Fruit fly (Drosophila melanogaster) whole organism, wandering third instar larva: Measurements from ENCODE around the gene nero.

Experiments
- CrebA ChIP-seq: fragments of 200-800 bp; sonication (Bioruptor generic); optimal IDR thresholded peaks from 2 replicates; lab custom pipeline; 2016; ENCODE audit warnings: missing biosample characterization, mild to moderate bottlenecking, missing genetic modification characterization, borderline replicate concordance
- Dfd ChIP-seq: fragments of >200 bp; optimal IDR thresholded peaks from 2 replicates; lab custom pipeline; 2017; ENCODE audit warnings: missing biosample characterization, missing genetic modification characterization
- Hr78 ChIP-seq: fragments of >200 bp; optimal IDR thresholded peaks from 2 replicates; lab custom pipeline; 2017; ENCODE audit warnings: missing biosample characterization, missing genetic modification characterization
- Hr83 ChIP-seq: fragments of 200-300 bp; sonication (Bioruptor generic); optimal IDR thresholded peaks from 2 replicates; lab custom pipeline; 2016; ENCODE audit warnings: missing biosample characterization, mild to moderate bottlenecking, missing genetic modification characterization, moderate library complexity; ENCODE audit not compliant: poor library complexity, severe bottlenecking
- Jra ChIP-seq: sonication (Bioruptor generic); optimal IDR thresholded peaks from 2 replicates; lab custom pipeline; 2016; ENCODE audit warnings: missing biosample characterization, missing genetic modification characterization
- Mio ChIP-seq: sonication (Bioruptor generic); optimal IDR thresholded peaks from 2 replicates; lab custom pipeline; 2016; ENCODE audit warnings: missing biosample characterization, missing genetic modification characterization
- Myc ChIP-seq: fragments of >200 bp; optimal IDR thresholded peaks from 2 replicates; lab custom pipeline; 2017
- N ChIP-seq: fragments of >200 bp; optimal IDR thresholded peaks from 2 replicates; lab custom pipeline; 2018; ENCODE audit warnings: missing biosample characterization, missing external identifiers, missing genetic modification characterization
- OdsH ChIP-seq: fragments of 200-800 bp; sonication (Bioruptor generic); optimal IDR thresholded peaks from 2 replicates; lab custom pipeline; 2016; ENCODE audit warnings: missing biosample characterization, mild to moderate bottlenecking, missing genetic modification characterization
- rgr ChIP-seq: fragments of 200-800 bp; sonication (Bioruptor generic); optimal IDR thresholded peaks from 3 replicates; lab custom pipeline; 2016; ENCODE audit warnings: missing biosample characterization, mild to moderate bottlenecking, missing genetic modification characterization
- sage ChIP-seq: fragments of 200-800 bp; sonication (Bioruptor generic); optimal IDR thresholded peaks from 2 replicates; lab custom pipeline; 2016; ENCODE audit warnings: missing biosample characterization, mild to moderate bottlenecking, missing genetic modification characterization
- sv ChIP-seq: fragments of 200-800 bp; sonication (Bioruptor generic); optimal IDR thresholded peaks from 3 replicates; lab custom pipeline; 2016; ENCODE audit warnings: missing biosample characterization, missing genetic modification characterization

DNA sequence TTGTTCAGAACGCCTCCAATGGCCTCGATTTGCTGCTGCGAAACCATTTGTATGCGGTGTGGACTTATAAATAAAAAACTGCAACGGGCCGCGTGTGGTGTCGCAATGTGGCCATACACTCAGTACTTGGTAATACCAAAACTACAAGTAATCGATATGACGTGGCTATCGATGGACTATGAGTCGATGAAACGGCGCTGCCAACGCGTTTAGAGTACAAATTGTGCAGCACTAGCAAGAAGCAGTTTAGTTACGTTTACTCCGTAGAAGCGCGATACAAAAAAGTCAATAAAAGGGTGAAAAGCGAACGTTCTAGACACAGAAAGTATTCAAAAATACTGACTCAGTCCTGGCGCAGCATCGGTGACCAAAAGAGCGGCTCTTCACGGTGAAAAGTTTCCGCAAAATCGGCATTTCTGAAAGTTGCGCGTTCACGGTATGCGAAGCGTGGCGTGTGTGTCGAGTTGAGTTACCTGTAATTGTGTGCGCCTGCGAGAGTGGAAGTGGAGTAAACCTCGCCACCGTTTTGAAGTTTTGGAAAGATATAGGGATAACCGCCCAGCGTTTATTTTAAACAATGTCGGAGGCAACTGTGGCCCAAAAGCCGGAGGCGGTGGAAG, at the start of gene nero, which contains the start of gene CG1910:
- TF ChIP-seq Hr78 (GFP tag; lab: Kevin White, UChicago) (no peak), Myc (lab: Kevin White, UChicago) (peak; percentile 47), CrebA (GFP tag; lab: Kevin White, UChicago) (no peak), Jra (peak; percentile 22), sage (no peak), rgr (GFP tag; lab: Kevin White, UChicago) (peak; percentile 29), N (no peak), Hr83 (GFP tag; lab: Kevin White, UChicago) (peak; percentile 55), Mio (GFP tag; lab: Kevin White, UChicago) (no peak), OdsH (GFP tag; lab: Kevin White, UChicago) (peak; percentile 8), sv (GFP tag; lab: Kevin White, UChicago) (no peak), Dfd (GFP tag; lab: Kevin White, UChicago) (no peak)
